Worm (Caenorhabditis elegans): Measurements from ENCODE around the gene atic-1.

- no peak for TF ChIP-seq ama-1 (optimal IDR thresholded peaks at IDR 0.05)
- no peak for TF ChIP-seq tra-4 (tag; optimal IDR thresholded peaks at IDR 0.05)
- TF ChIP-seq hmg-4 (GFP tag; optimal IDR thresholded peaks at IDR 0.05), result no peak
- TF ChIP-seq ceh-36 (tag; optimal IDR thresholded peaks at IDR 0.05), result no peak
- TF ChIP-seq aly-1 (tag; optimal IDR thresholded peaks at IDR 0.05), result no peak
- no peak for TF ChIP-seq hmbx-1 (tag; optimal IDR thresholded peaks at IDR 0.05)
- no peak for TF ChIP-seq tbx-11 (GFP tag; IDR thresholded peaks at IDR 0.05)
- no peak for TF ChIP-seq ets-7 (tag; optimal IDR thresholded peaks at IDR 0.05)
- TF ChIP-seq flt-1 (GFP tag; IDR thresholded peaks at IDR 0.05), result no peak
- no peak for TF ChIP-seq pes-1 (GFP tag; IDR thresholded peaks at IDR 0.05)
- TF ChIP-seq ceh-13 (GFP tag; optimal IDR thresholded peaks at IDR 0.05), result no peak
Measured at ce11 chrIV:7903359-7903758, 21.5 kb downstream of the atic-1 start, which contains the start of gene C49H3.6.
